Fruit fly (Drosophila melanogaster) whole organism, embryonic: ENCODE measurements around the gene Gcat.

Source experiments
- B-H1 ChIP-seq: fragments of 200-800 bp; sonication (Bioruptor generic); IDR thresholded peaks from 3 replicates; pipeline ENCODE4 v1.3.6; 2022; ENCODE audit warnings: missing biosample characterization, missing genetic modification characterization
- CG10654 ChIP-seq: fragments of 200-800 bp; sonication (Bioruptor generic); optimal IDR thresholded peaks from 2 replicates; lab custom pipeline; 2016; ENCODE audit warnings: missing biosample characterization, missing genetic modification characterization
- CG11247 ChIP-seq: fragments of 200-800 bp; sonication (Bioruptor generic); IDR thresholded peaks from 2 replicates; pipeline ENCODE4 v1.3.6; 2022; ENCODE audit warnings: missing biosample characterization, missing genetic modification characterization
- CG11695 ChIP-seq: fragments of 200-800 bp; sonication (Bioruptor generic); IDR thresholded peaks from 3 replicates; pipeline ENCODE4 v1.3.6; 2022; ENCODE audit warnings: missing biosample characterization, missing genetic modification characterization
- CG11696 ChIP-seq: fragments of 200-800 bp; sonication (Bioruptor generic); IDR thresholded peaks from 2 replicates; pipeline ENCODE4 v1.3.6; 2022; ENCODE audit warnings: missing biosample characterization, missing genetic modification characterization
- CG14860 ChIP-seq: fragments of 200-800 bp; sonication (Bioruptor generic); IDR thresholded peaks from 3 replicates; pipeline ENCODE4 v1.3.6; 2022; ENCODE audit warnings: missing biosample characterization, missing genetic modification characterization; ENCODE audit not compliant: partially characterized antibody
- CG15696 ChIP-seq: fragments of 200-800 bp; sonication (Bioruptor generic); optimal IDR thresholded peaks from 2 replicates; lab custom pipeline; 2019; ENCODE audit warnings: missing biosample characterization, mild to moderate bottlenecking, missing genetic modification characterization, moderate library complexity
- CG17385 ChIP-seq: fragments of 200-800 bp; sonication (Bioruptor generic); optimal IDR thresholded peaks from 3 replicates; lab custom pipeline; 2018; ENCODE audit warnings: missing biosample characterization, mild to moderate bottlenecking, missing genetic modification characterization
- CG17568 ChIP-seq: fragments of 200-800 bp; sonication (Bioruptor generic); optimal IDR thresholded peaks from 2 replicates; lab custom pipeline; 2018; ENCODE audit warnings: missing biosample characterization, mild to moderate bottlenecking, missing genetic modification characterization, moderate library complexity
- CG17612 ChIP-seq: fragments of 200-800 bp; sonication (Bioruptor generic); IDR thresholded peaks from 2 replicates; pipeline ENCODE4 v1.3.6; 2022; ENCODE audit warnings: missing biosample characterization, missing genetic modification characterization
- CG17829 ChIP-seq: fragments of 200-800 bp; optimal IDR thresholded peaks from 2 replicates; lab custom pipeline; 2019; ENCODE audit warnings: missing biosample characterization, mild to moderate bottlenecking, missing genetic modification characterization, moderate library complexity
- CG17912 ChIP-seq: fragments of 200-800 bp; sonication (Bioruptor generic); optimal IDR thresholded peaks from 2 replicates; lab custom pipeline; 2018; ENCODE audit warnings: missing biosample characterization, mild to moderate bottlenecking, missing genetic modification characterization
- CG2712 ChIP-seq: fragments of 200-800 bp; optimal IDR thresholded peaks from 3 replicates; lab custom pipeline; 2019; ENCODE audit warnings: missing biosample characterization, mild to moderate bottlenecking, missing genetic modification characterization, moderate library complexity
- CG31388 ChIP-seq: fragments of 200-800 bp; sonication (Bioruptor generic); optimal IDR thresholded peaks from 2 replicates; lab custom pipeline; 2016; ENCODE audit warnings: missing biosample characterization, missing genetic modification characterization
- CG4617 ChIP-seq: fragments of 200-800 bp; sonication (Bioruptor generic); optimal IDR thresholded peaks from 3 replicates; lab custom pipeline; 2016; ENCODE audit warnings: missing biosample characterization, missing genetic modification characterization, borderline replicate concordance
- CG4707 ChIP-seq: fragments of 200-800 bp; sonication (Bioruptor generic); optimal IDR thresholded peaks from 2 replicates; lab custom pipeline; 2018; ENCODE audit warnings: missing biosample characterization, mild to moderate bottlenecking, missing genetic modification characterization, moderate library complexity
- CG6175 ChIP-seq: fragments of 200-800 bp; sonication (Bioruptor generic); IDR thresholded peaks from 3 replicates; pipeline ENCODE4 v1.3.6; 2022; ENCODE audit warnings: missing biosample characterization, missing genetic modification characterization
- CG6254 ChIP-seq: fragments of 200-800 bp; sonication (Bioruptor generic); optimal IDR thresholded peaks from 3 replicates; lab custom pipeline; 2017; ENCODE audit warnings: mild to moderate bottlenecking, missing biosample characterization, missing genetic modification reagents, missing genetic modification characterization
- CG6791 ChIP-seq: fragments of 200-800 bp; sonication (Bioruptor generic); IDR thresholded peaks from 3 replicates; pipeline ENCODE4 v1.3.6; 2022; ENCODE audit warnings: missing biosample characterization, missing genetic modification characterization; ENCODE audit not compliant: partially characterized antibody
- CG7556 ChIP-seq: fragments of 200-800 bp; sonication (Bioruptor generic); optimal IDR thresholded peaks from 2 replicates; lab custom pipeline; 2017; ENCODE audit warnings: missing biosample characterization, mild to moderate bottlenecking, missing genetic modification characterization
- CG8359 ChIP-seq: fragments of 200-800 bp; sonication (Bioruptor generic); optimal IDR thresholded peaks from 2 replicates; lab custom pipeline; 2017; ENCODE audit warnings: missing biosample characterization, mild to moderate bottlenecking, missing genetic modification characterization, borderline replicate concordance
- CG8765 ChIP-seq: fragments of 200-800 bp; sonication (Bioruptor generic); IDR thresholded peaks from 2 replicates; pipeline ENCODE4 v1.3.6; 2022; ENCODE audit warnings: missing biosample characterization, missing genetic modification characterization
- CG9797 ChIP-seq: fragments of 200-800 bp; sonication (Bioruptor generic); optimal IDR thresholded peaks from 3 replicates; lab custom pipeline; 2018; ENCODE audit warnings: missing biosample characterization, mild to moderate bottlenecking, missing genetic modification characterization
- E2f2 ChIP-seq: fragments of 200-800 bp; sonication (Bioruptor generic); IDR thresholded peaks from 2 replicates; pipeline ENCODE4 v1.3.6; 2022; ENCODE audit warnings: missing biosample characterization, missing genetic modification characterization
- Fer3 ChIP-seq: fragments of 200-800 bp; sonication (Bioruptor generic); optimal IDR thresholded peaks from 2 replicates; lab custom pipeline; 2018; ENCODE audit warnings: missing biosample characterization, mild to moderate bottlenecking, missing genetic modification characterization, moderate library complexity
- Lhr ChIP-seq: fragments of 200-800 bp; sonication (Bioruptor generic); optimal IDR thresholded peaks from 3 replicates; lab custom pipeline; 2017; ENCODE audit warnings: mild to moderate bottlenecking, missing biosample characterization, missing genetic modification reagents, missing genetic modification characterization
- Mad ChIP-seq: fragments of 200-800 bp; sonication (Bioruptor generic); optimal IDR thresholded peaks from 2 replicates; lab custom pipeline; 2016; ENCODE audit warnings: missing biosample characterization, missing genetic modification characterization
- Nf-YB ChIP-seq: fragments of 200-800 bp; sonication (Bioruptor generic); optimal IDR thresholded peaks from 3 replicates; lab custom pipeline; 2019; ENCODE audit warnings: missing biosample characterization, mild to moderate bottlenecking, missing genetic modification characterization, moderate library complexity
- Six4 ChIP-seq: fragments of 200-800 bp; sonication (Bioruptor generic); optimal IDR thresholded peaks from 2 replicates; lab custom pipeline; 2016; ENCODE audit warnings: missing biosample characterization, missing genetic modification characterization
- TFAM ChIP-seq: fragments of 200-800 bp; sonication (Bioruptor generic); optimal IDR thresholded peaks from 2 replicates; lab custom pipeline; 2017; ENCODE audit warnings: missing biosample characterization, missing genetic modification characterization, inconsistent platforms
- Vsx1 ChIP-seq: fragments of 200-800 bp; sonication (Bioruptor generic); optimal IDR thresholded peaks from 2 replicates; lab custom pipeline; 2017; ENCODE audit warnings: missing biosample characterization, mild to moderate bottlenecking, missing genetic modification characterization, missing genetic modification reagents
- amos ChIP-seq: fragments of 200-800 bp; sonication (Bioruptor generic); IDR thresholded peaks from 2 replicates; pipeline ENCODE4 v1.3.6; 2022; ENCODE audit warnings: missing biosample characterization, missing genetic modification characterization; ENCODE audit not compliant: partially characterized antibody
- ato ChIP-seq: fragments of 200-800 bp; sonication (Bioruptor generic); IDR thresholded peaks from 2 replicates; pipeline ENCODE4 v1.3.6; 2022; ENCODE audit warnings: missing biosample characterization, missing genetic modification characterization; ENCODE audit not compliant: partially characterized antibody
- cato ChIP-seq: fragments of 200-800 bp; sonication (Bioruptor generic); optimal IDR thresholded peaks from 2 replicates; lab custom pipeline; 2016; ENCODE audit warnings: missing biosample characterization, missing genetic modification characterization, borderline replicate concordance
- caup ChIP-seq: fragments of 200-800 bp; sonication (Bioruptor generic); optimal IDR thresholded peaks from 3 replicates; lab custom pipeline; 2017; ENCODE audit warnings: missing biosample characterization, mild to moderate bottlenecking, missing genetic modification characterization, moderate library complexity; ENCODE audit not compliant: severe bottlenecking
- chinmo ChIP-seq: fragments of 200-800 bp; sonication (Bioruptor generic); IDR thresholded peaks from 4 replicates; pipeline ENCODE4 v1.3.6; 2022; ENCODE audit warnings: missing biosample characterization, missing genetic modification characterization; ENCODE audit not compliant: partially characterized antibody
- ems ChIP-seq: fragments of 200-800 bp; sonication (Bioruptor generic); optimal IDR thresholded peaks from 3 replicates; lab custom pipeline; 2016; ENCODE audit warnings: missing biosample characterization, missing genetic modification characterization
- eve ChIP-seq, 2 experiments: fragments of >200 bp; optimal IDR thresholded peaks; 2 replicates each; lab custom pipeline; 2017; ENCODE audit warnings: missing biosample characterization in 2 of 2, missing genetic modification characterization in 2 of 2
- ken ChIP-seq: fragments of 200-800 bp; sonication (Bioruptor generic); IDR thresholded peaks from 3 replicates; pipeline ENCODE4 v1.3.6; 2022; ENCODE audit warnings: missing biosample characterization, missing genetic modification characterization
- kni ChIP-seq: fragments of 200-800 bp; sonication (Bioruptor generic); optimal IDR thresholded peaks from 3 replicates; lab custom pipeline; 2017; ENCODE audit warnings: mild to moderate bottlenecking, missing biosample characterization, missing genetic modification reagents, missing genetic modification characterization
- maf-S ChIP-seq: fragments of 200-800 bp; sonication (Bioruptor generic); optimal IDR thresholded peaks from 2 replicates; lab custom pipeline; 2016; ENCODE audit warnings: missing biosample characterization, missing genetic modification characterization
- pfk ChIP-seq: fragments of 200-800 bp; sonication (Bioruptor generic); optimal IDR thresholded peaks from 2 replicates; lab custom pipeline; 2018; ENCODE audit warnings: missing biosample characterization, mild to moderate bottlenecking, missing genetic modification characterization, moderate library complexity
- salm ChIP-seq: fragments of 200-800 bp; sonication (Bioruptor generic); optimal IDR thresholded peaks from 2 replicates; lab custom pipeline; 2018; ENCODE audit warnings: missing biosample characterization, mild to moderate bottlenecking, missing genetic modification characterization
- scrt ChIP-seq: fragments of 200-800 bp; sonication (Bioruptor generic); optimal IDR thresholded peaks from 2 replicates; lab custom pipeline; 2018; ENCODE audit warnings: missing biosample characterization, mild to moderate bottlenecking, missing genetic modification characterization, moderate library complexity
- sim ChIP-seq: fragments of 200-800 bp; sonication (Bioruptor generic); IDR thresholded peaks from 2 replicates; pipeline ENCODE4 v1.3.6; 2022; ENCODE audit warnings: missing biosample characterization, missing genetic modification characterization
- slou ChIP-seq: fragments of 200-800 bp; sonication (Bioruptor generic); optimal IDR thresholded peaks from 3 replicates; lab custom pipeline; 2016; ENCODE audit warnings: missing biosample characterization, missing genetic modification characterization
- tll ChIP-seq, 2 experiments: fragments of 200-800 bp in 1 of 2; fragments of >200 bp in 1 of 2; sonication (Bioruptor generic) in 1 of 2; optimal IDR thresholded peaks; 2 replicates each; lab custom pipeline; 2017 to 2019; ENCODE audit warnings: missing biosample characterization in 2 of 2, missing genetic modification characterization in 2 of 2, mild to moderate bottlenecking in 1 of 2, moderate library complexity in 1 of 2
- tna ChIP-seq: fragments of 200-800 bp; sonication (Bioruptor generic); IDR thresholded peaks from 2 replicates; pipeline ENCODE4 v1.3.6; 2022; ENCODE audit warnings: missing biosample characterization, missing genetic modification characterization; ENCODE audit not compliant: partially characterized antibody
- trem ChIP-seq: fragments of 200-800 bp; optimal IDR thresholded peaks from 3 replicates; lab custom pipeline; 2019; ENCODE audit warnings: missing biosample characterization, mild to moderate bottlenecking, missing genetic modification characterization, moderate library complexity
- zen ChIP-seq: fragments of 200-800 bp; sonication (Bioruptor generic); optimal IDR thresholded peaks from 3 replicates; lab custom pipeline; 2018; ENCODE audit warnings: missing biosample characterization, mild to moderate bottlenecking, missing genetic modification characterization, moderate library complexity

Gcat gene

DNA sequence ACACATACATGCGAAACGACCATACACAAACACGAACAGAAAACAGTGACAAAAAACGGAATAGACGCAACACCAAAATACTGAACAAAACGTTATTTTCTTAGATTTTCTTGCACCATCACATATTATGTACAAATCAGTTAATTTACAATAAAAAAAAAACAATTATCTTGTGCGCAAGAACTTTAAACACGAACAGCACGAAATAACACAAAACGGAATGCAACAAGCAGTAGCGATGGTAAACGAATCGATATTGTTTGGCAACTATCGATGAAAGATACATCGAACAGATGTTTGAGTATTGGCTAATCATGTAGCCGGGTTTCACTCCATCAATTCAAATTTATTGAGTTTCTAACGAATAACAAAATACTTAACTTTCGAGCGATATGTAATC is 10.9 kb downstream of the Gcat start, which contains the start of gene Pi3K68D (continued):
- TF ChIP-seq caup (GFP tag; lab: Kevin White, UChicago) (no peak), CG4617 (GFP tag; lab: Kevin White, UChicago) (peak; percentile 92), B-H1 (no peak), CG11247 (GFP tag; lab: Robert Waterston, UW) (0 out of 2 replicates have a peak, but pooled peaks have one; percentile 6), slou (GFP tag; lab: Kevin White, UChicago) (no peak), CG8765 (GFP tag; lab: Robert Waterston, UW) (no peak), tna (GFP tag; lab: Robert Waterston, UW) (peak; percentile 84), trem (peak; percentile 83), chinmo (peak; percentile 99), CG6175 (GFP tag; lab: Robert Waterston, UW) (no peak), eve (GFP tag; optimal IDR thresholded peaks at IDR 0.05; lab: Kevin White, UChicago) (no peak), Vsx1 (no peak), Fer3 (tag; lab: Kevin White, UChicago) (no peak), ato (GFP tag; lab: Robert Waterston, UW) (peak; percentile 77), sim (GFP tag; lab: Robert Waterston, UW) (no peak), CG6254 (GFP tag; lab: Kevin White, UChicago) (no peak), CG17612 (no peak), CG7556 (GFP tag; lab: Kevin White, UChicago) (no peak), salm (no peak), zen (tag; lab: Kevin White, UChicago) (peak; percentile 33), tll (GFP tag; optimal IDR thresholded peaks at IDR 0.05; lab: Kevin White, UChicago) (no peak), CG14860 (GFP tag; lab: Robert Waterston, UW) (peak; percentile 83), CG17385 (no peak), kni (GFP tag; lab: Kevin White, UChicago) (no peak), maf-S (GFP tag; lab: Kevin White, UChicago) (no peak), CG15696 (tag; lab: Kevin White, UChicago) (no peak), CG10654 (GFP tag; lab: Kevin White, UChicago) (no peak), CG6791 (GFP tag; lab: Robert Waterston, UW) (peak; percentile 94), CG11695 (GFP tag; lab: Robert Waterston, UW) (no peak), Six4 (no peak), Lhr (GFP tag; lab: Kevin White, UChicago) (peak; percentile 81), Mad (no peak), cato (no peak), CG2712 (tag; lab: Kevin White, UChicago) (peak; percentile 29), amos (GFP tag; lab: Robert Waterston, UW) (peak; percentile 98), Nf-YB (GFP tag; lab: Kevin White, UChicago) (no peak), TFAM (GFP tag; lab: Kevin White, UChicago) (no peak), ken (no peak), E2f2 (GFP tag; lab: Robert Waterston, UW) (peak; percentile 80), CG17912 (GFP tag; lab: Kevin White, UChicago) (no peak), CG11696 (GFP tag; lab: Robert Waterston, UW) (no peak), ems (no peak), CG31388 (GFP tag; lab: Kevin White, UChicago) (no peak), pfk (GFP tag; lab: Kevin White, UChicago) (no peak), CG4707 (GFP tag; lab: Kevin White, UChicago) (no peak), CG17568 (GFP tag; lab: Kevin White, UChicago) (no peak), CG9797 (peak; percentile 60), CG17829 (tag; lab: Kevin White, UChicago) (peak; percentile 66), CG8359 (GFP tag; lab: Kevin White, UChicago) (no peak), scrt (GFP tag; lab: Kevin White, UChicago) (peak; percentile 96)
